Fruit fly (Drosophila melanogaster): ENCODE data around the gene CG33303.

Gene CG33303

DNA sequence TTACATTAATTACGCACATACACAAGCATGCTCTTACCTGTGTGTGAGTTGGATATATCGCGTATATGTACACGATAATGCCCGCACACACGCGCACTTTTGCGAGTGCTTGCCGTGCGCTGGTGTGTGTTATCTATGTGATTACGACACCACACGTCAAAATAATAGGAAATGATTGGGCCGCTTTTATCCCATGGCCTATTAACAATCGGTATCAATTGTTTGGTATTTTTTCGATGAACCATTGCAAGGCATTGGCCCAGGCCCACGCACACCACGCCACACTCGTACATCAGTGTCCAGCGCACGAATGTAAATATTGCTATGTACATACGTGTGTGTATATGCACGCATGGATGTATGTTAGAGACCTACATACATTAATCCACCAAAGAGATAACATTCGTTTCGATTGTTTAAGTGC, 40.7 kb downstream of the CG33303 start (continued):
- no peak for TF ChIP-seq dati (GFP tag; IDR thresholded peaks at IDR 0.05)
- TF ChIP-seq CG15073 (GFP tag; optimal IDR thresholded peaks at IDR 0.05), result no peak
- no peak for TF ChIP-seq Mad (GFP tag; optimal IDR thresholded peaks at IDR 0.05)
- peak; percentile 44 for TF ChIP-seq ERR (GFP tag; optimal IDR thresholded peaks at IDR 0.05)
- no peak for TF ChIP-seq Sox102F (GFP tag; optimal IDR thresholded peaks at IDR 0.05)
- no peak for TF ChIP-seq CG18476 (GFP tag; optimal IDR thresholded peaks at IDR 0.05)
- TF ChIP-seq salm (tag; optimal IDR thresholded peaks at IDR 0.05), result peak; percentile 73
- peak; percentile 54 for TF ChIP-seq nom (GFP tag; optimal IDR thresholded peaks at IDR 0.05)
- TF ChIP-seq CG1792 (GFP tag; optimal IDR thresholded peaks at IDR 0.05), result peak; percentile 24
- TF ChIP-seq B-H1 (GFP tag; IDR thresholded peaks at IDR 0.05), result no peak
- TF ChIP-seq Hsf (GFP tag; optimal IDR thresholded peaks at IDR 0.05), result peak; percentile 44
- peak; percentile 78; the same call in 1 of the 2 replicates for TF ChIP-seq Awh (GFP tag; IDR thresholded peaks at IDR 0.05)
- peak; percentile 93 for TF ChIP-seq GATAe (GFP tag; conservative IDR thresholded peaks at IDR 0.05)
- TF ChIP-seq HLH3B (GFP tag; IDR thresholded peaks at IDR 0.05), result peak; percentile 32; the same call in 1 of the 2 replicates
- TF ChIP-seq CG1603 (tag; optimal IDR thresholded peaks at IDR 0.05), result peak; percentile 81
- TF ChIP-seq hth (optimal IDR thresholded peaks at IDR 0.05), result no peak
- TF ChIP-seq Atf6 (GFP tag; IDR thresholded peaks at IDR 0.05), result 0 out of 2 replicates have a peak, but pooled peaks have one; percentile 62
- TF ChIP-seq fd3F (GFP tag; optimal IDR thresholded peaks at IDR 0.05), result peak; percentile 24
- peak; percentile 88 for TF ChIP-seq CG4328 (GFP tag; optimal IDR thresholded peaks at IDR 0.05)
- no peak for TF ChIP-seq Doc2 (GFP tag; IDR thresholded peaks at IDR 0.05)
- peak; percentile 17 for TF ChIP-seq Dad (GFP tag; optimal IDR thresholded peaks at IDR 0.05)
- no peak; the same call in 2 of the 3 replicates for TF ChIP-seq otp (GFP tag; IDR thresholded peaks at IDR 0.05)
- TF ChIP-seq Rx (GFP tag; IDR thresholded peaks at IDR 0.05), result no peak
- no peak for TF ChIP-seq CG10366 (GFP tag; IDR thresholded peaks at IDR 0.05)
- 0 out of 2 replicates have a peak, but pooled peaks have one; percentile 24 for TF ChIP-seq Taf1 (GFP tag; IDR thresholded peaks at IDR 0.05)
- TF ChIP-seq Hmx (GFP tag; optimal IDR thresholded peaks at IDR 0.05), result no peak
- no peak; the same call in 2 of the 3 replicates for TF ChIP-seq Opbp (GFP tag; IDR thresholded peaks at IDR 0.05; ENCODE audit: partially characterized antibody)
- peak; percentile 23 for TF ChIP-seq repo (GFP tag; optimal IDR thresholded peaks at IDR 0.05)
- no peak; the same call in 2 of the 3 replicates for TF ChIP-seq zen2 (GFP tag; IDR thresholded peaks at IDR 0.05; ENCODE audit: partially characterized antibody)
- peak in 1 of 2 experiments; percentile 51 for TF ChIP-seq Hr78 (GFP tag; optimal IDR thresholded peaks at IDR 0.05)
- no peak for TF ChIP-seq fd64A (GFP tag; optimal IDR thresholded peaks at IDR 0.05)
- peak in 1 of 2 experiments; percentile 93 for TF ChIP-seq Eip74EF (GFP tag; optimal IDR thresholded peaks at IDR 0.05)

DNA sequence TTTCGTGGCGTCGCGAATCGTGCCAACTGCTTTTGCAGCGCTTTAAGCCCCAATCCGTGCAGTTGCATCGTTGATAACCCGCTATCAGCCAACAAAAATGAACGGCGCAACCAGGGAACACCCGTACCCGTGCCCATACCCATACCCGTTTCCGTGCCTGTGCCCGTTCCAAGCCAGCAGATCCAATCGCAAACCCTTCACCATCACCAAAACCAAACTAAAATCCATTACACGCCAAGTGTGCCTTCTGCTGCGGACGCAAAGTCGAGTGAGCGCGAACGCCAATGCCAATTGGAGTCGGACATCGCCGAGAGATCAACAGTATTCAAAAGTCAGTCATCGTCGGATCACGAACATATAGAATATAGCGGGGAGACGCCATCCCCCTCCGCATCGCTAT, 41.3 kb downstream of the CG33303 start:
- no peak for TF ChIP-seq repo (GFP tag; optimal IDR thresholded peaks at IDR 0.05)
- TF ChIP-seq dan (GFP tag; IDR thresholded peaks at IDR 0.05), result no peak
- TF ChIP-seq Elba2 (GFP tag; optimal IDR thresholded peaks at IDR 0.05), result peak; percentile 21
- TF ChIP-seq CG17328 (GFP tag; IDR thresholded peaks at IDR 0.05), result 0 out of 2 replicates have a peak, but pooled peaks have one; percentile 15
- 0 out of 2 replicates have a peak, but pooled peaks have one; percentile 6 for TF ChIP-seq CG4360 (GFP tag; IDR thresholded peaks at IDR 0.05)
- no peak for TF ChIP-seq CG12659 (GFP tag; optimal IDR thresholded peaks at IDR 0.05)
- peak; percentile 71 for TF ChIP-seq Med (GFP tag)
- 0 out of 3 replicates have a peak, but pooled peaks have one; percentile 50 for TF ChIP-seq mld (GFP tag; IDR thresholded peaks at IDR 0.05; ENCODE audit: partially characterized antibody)

Data from whole organism, embryonic.